Fruit fly (Drosophila melanogaster): ENCODE data around the gene Dysb.
A peak's percentile ranks its signal among the peaks of the same experiment; 100 is the strongest.

Gene Dysb

DNA sequence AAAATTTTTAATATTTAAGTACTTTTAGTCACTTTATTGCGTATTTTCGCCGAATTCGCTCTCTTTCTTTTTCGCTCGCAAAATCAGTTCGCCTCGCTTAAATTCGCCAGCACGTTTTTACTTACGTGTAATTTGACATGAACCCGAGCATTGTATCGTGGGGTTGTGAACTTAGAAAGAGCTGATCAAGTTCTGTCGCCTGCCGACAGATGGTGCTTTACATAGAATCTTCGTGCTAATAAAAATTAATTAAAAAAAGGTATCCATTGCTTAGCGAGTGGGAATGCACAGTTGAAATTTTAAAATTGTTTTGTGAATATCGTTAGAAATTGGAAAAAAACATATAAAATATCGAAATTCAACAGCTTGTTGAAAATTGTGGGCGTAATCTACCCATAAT lies 19.1 kb upstream of the Dysb start (continued):
- TF ChIP-seq ham (GFP tag; IDR thresholded peaks at IDR 0.05): no peak
- TF ChIP-seq psq (GFP tag; optimal IDR thresholded peaks at IDR 0.05): peak; percentile 16
- TF ChIP-seq ems (GFP tag; optimal IDR thresholded peaks at IDR 0.05): peak; percentile 70
- no peak; the same call in 1 of the 2 replicates for TF ChIP-seq CG10366 (GFP tag; IDR thresholded peaks at IDR 0.05)
- TF ChIP-seq insv (GFP tag; optimal IDR thresholded peaks at IDR 0.05): peak in 1 of 2 experiments; percentile 65
- peak; percentile 65 for TF ChIP-seq gro (GFP tag; optimal IDR thresholded peaks at IDR 0.05)
- no peak for TF ChIP-seq ssp (GFP tag; IDR thresholded peaks at IDR 0.05)
- peak; percentile 30 for TF ChIP-seq oc (tag; optimal IDR thresholded peaks at IDR 0.05)
- peak; percentile 52 for TF ChIP-seq CG2120 (GFP tag; optimal IDR thresholded peaks at IDR 0.05)
- TF ChIP-seq CG14050 (GFP tag; IDR thresholded peaks at IDR 0.05): 0 out of 3 replicates have a peak, but pooled peaks have one; percentile 42
- TF ChIP-seq bigmax (GFP tag; optimal IDR thresholded peaks at IDR 0.05): no peak
- TF ChIP-seq CG6765 (GFP tag; optimal IDR thresholded peaks at IDR 0.05): peak; percentile 73
- peak; percentile 56; the same call in 1 of the 2 replicates for TF ChIP-seq CG7372 (GFP tag; IDR thresholded peaks at IDR 0.05)
- TF ChIP-seq Mad (GFP tag; optimal IDR thresholded peaks at IDR 0.05): peak; percentile 84
- no peak for TF ChIP-seq cwo (GFP tag; optimal IDR thresholded peaks at IDR 0.05)
- TF ChIP-seq CG4820 (GFP tag; optimal IDR thresholded peaks at IDR 0.05): peak; percentile 40
- TF ChIP-seq CG18599 (GFP tag; optimal IDR thresholded peaks at IDR 0.05): no peak
- no peak for TF ChIP-seq row (GFP tag; IDR thresholded peaks at IDR 0.05)
- peak; percentile 12 for TF ChIP-seq luna (GFP tag; optimal IDR thresholded peaks at IDR 0.05)
- peak; percentile 17 for TF ChIP-seq CG13894 (tag; optimal IDR thresholded peaks at IDR 0.05)
- TF ChIP-seq wek (GFP tag; optimal IDR thresholded peaks at IDR 0.05): no peak
- TF ChIP-seq Sry-β (GFP tag; optimal IDR thresholded peaks at IDR 0.05): no peak
- TF ChIP-seq Asciz (GFP tag; optimal IDR thresholded peaks at IDR 0.05): peak; percentile 38
- TF ChIP-seq fd96Cb (tag; optimal IDR thresholded peaks at IDR 0.05): peak; percentile 14
- TF ChIP-seq CG30403 (GFP tag; optimal IDR thresholded peaks at IDR 0.05): peak; percentile 64
- TF ChIP-seq H2.0 (GFP tag; IDR thresholded peaks at IDR 0.05): no peak; the same call in 1 of the 2 replicates
- no peak for TF ChIP-seq CG8478 (optimal IDR thresholded peaks at IDR 0.05)
- TF ChIP-seq CG2712 (tag; optimal IDR thresholded peaks at IDR 0.05): peak; percentile 74
- peak; percentile 45 for TF ChIP-seq CG6683 (GFP tag; optimal IDR thresholded peaks at IDR 0.05)
- peak; percentile 32 for TF ChIP-seq CG4617 (GFP tag; optimal IDR thresholded peaks at IDR 0.05; ENCODE audit: borderline replicate concordance)
- TF ChIP-seq abd-A (tag; optimal IDR thresholded peaks at IDR 0.05): no peak
- peak; percentile 21 for TF ChIP-seq CG1602 (GFP tag; optimal IDR thresholded peaks at IDR 0.05)
- peak; percentile 74 for TF ChIP-seq bcd (GFP tag; optimal IDR thresholded peaks at IDR 0.05)
- TF ChIP-seq lola (GFP tag; optimal IDR thresholded peaks at IDR 0.05): peak in 1 of 3 experiments; percentile 23
- peak; percentile 50 for TF ChIP-seq CG12104 (GFP tag; optimal IDR thresholded peaks at IDR 0.05)
- peak; percentile 52 for TF ChIP-seq Myb (GFP tag; optimal IDR thresholded peaks at IDR 0.05)
- peak; percentile 55 for TF ChIP-seq CG6813 (GFP tag; optimal IDR thresholded peaks at IDR 0.05)
- TF ChIP-seq repo (GFP tag; optimal IDR thresholded peaks at IDR 0.05): peak; percentile 51
- peak; percentile 12 for TF ChIP-seq CG30020 (tag; optimal IDR thresholded peaks at IDR 0.05)
- TF ChIP-seq zfh2 (GFP tag; optimal IDR thresholded peaks at IDR 0.05): peak; percentile 62
- peak; percentile 12 for TF ChIP-seq Dp (GFP tag; optimal IDR thresholded peaks at IDR 0.05)
- TF ChIP-seq Meics (GFP tag; optimal IDR thresholded peaks at IDR 0.05): peak; percentile 77
- TF ChIP-seq CG5245 (GFP tag; optimal IDR thresholded peaks at IDR 0.05): peak; percentile 57
- TF ChIP-seq CG34422 (GFP tag; IDR thresholded peaks at IDR 0.05): no peak; the same call in 2 of the 3 replicates
- TF ChIP-seq sqz (GFP tag; optimal IDR thresholded peaks at IDR 0.05): peak; percentile 61
- no peak for TF ChIP-seq nom (GFP tag; optimal IDR thresholded peaks at IDR 0.05)
- peak; percentile 65 for TF ChIP-seq CG17568 (GFP tag; optimal IDR thresholded peaks at IDR 0.05)
- TF ChIP-seq p53 (GFP tag; optimal IDR thresholded peaks at IDR 0.05): peak; percentile 48
- no peak for TF ChIP-seq CG7357 (GFP tag; IDR thresholded peaks at IDR 0.05)
- TF ChIP-seq crp (GFP tag; optimal IDR thresholded peaks at IDR 0.05): peak in 1 of 2 experiments; percentile 21
